Worm (Caenorhabditis elegans): Measurements from ENCODE around the gene C05G5.1.

DNA sequence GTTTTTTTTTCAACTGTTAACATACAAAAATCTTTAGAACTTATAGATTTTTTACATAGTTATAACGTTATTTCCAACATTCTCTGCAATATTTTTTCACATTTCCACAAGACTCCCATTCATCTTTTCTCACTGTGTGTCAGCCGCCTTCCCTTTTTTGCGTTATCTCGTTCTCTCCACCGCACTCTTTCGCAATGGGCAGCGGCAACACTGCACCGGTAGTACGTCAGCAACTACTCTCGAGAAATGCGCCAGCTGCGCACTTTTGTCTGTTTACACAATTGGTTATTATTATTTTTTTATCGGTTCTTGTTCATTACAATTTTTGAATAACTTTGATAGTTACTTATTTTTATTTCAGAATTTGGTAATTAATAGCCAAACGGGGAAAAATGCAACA is 7.0 kb upstream of the C05G5.1 start, which contains the start of gene C05G5.2:
- TF ChIP-seq blmp-1 (tag; optimal IDR thresholded peaks at IDR 0.05) (no peak), nhr-28 (tag; optimal IDR thresholded peaks at IDR 0.05) (no peak), elt-1 (tag; optimal IDR thresholded peaks at IDR 0.05; ENCODE audit: borderline replicate concordance, insufficient read depth) (no peak), nhr-237 (tag; optimal IDR thresholded peaks at IDR 0.05) (peak; percentile 75), pha-4 (tag; optimal IDR thresholded peaks at IDR 0.05) (peak; percentile 41), ces-1 (GFP tag; optimal IDR thresholded peaks at IDR 0.05) (peak; percentile 42)
